Fruit fly (Drosophila melanogaster) whole organism, embryonic: ENCODE measurements around the gene Chro.

Experiments used
- ATbp ChIP-seq: fragments of 200-800 bp; sonication (Bioruptor generic); optimal IDR thresholded peaks from 2 replicates; lab custom pipeline; 2017; ENCODE audit warnings: missing biosample characterization, mild to moderate bottlenecking, missing genetic modification characterization, missing genetic modification reagents
- CG11093 ChIP-seq: fragments of 200-800 bp; sonication (Bioruptor generic); IDR thresholded peaks from 3 replicates; pipeline ENCODE4 v1.3.6; 2022; ENCODE audit warnings: missing biosample characterization, missing genetic modification characterization
- CG11723 ChIP-seq: fragments of 200-800 bp; sonication (Bioruptor generic); optimal IDR thresholded peaks from 2 replicates; lab custom pipeline; 2017; ENCODE audit warnings: missing biosample characterization, mild to moderate bottlenecking, missing genetic modification characterization
- CG1529 ChIP-seq: fragments of 200-800 bp; sonication (Bioruptor generic); optimal IDR thresholded peaks from 3 replicates; lab custom pipeline; 2018; ENCODE audit warnings: missing biosample characterization, missing genetic modification characterization
- CG5180 ChIP-seq: fragments of 200-800 bp; sonication (Bioruptor generic); optimal IDR thresholded peaks from 3 replicates; lab custom pipeline; 2017; ENCODE audit warnings: missing biosample characterization, missing genetic modification characterization, mild to moderate bottlenecking, moderate library complexity, missing genetic modification reagents
- CG8478 ChIP-seq: fragments of >200 bp; optimal IDR thresholded peaks from 2 replicates; lab custom pipeline; 2018
- CG9876 ChIP-seq: fragments of 200-800 bp; sonication (Bioruptor generic); optimal IDR thresholded peaks from 2 replicates; lab custom pipeline; 2016; ENCODE audit warnings: missing biosample characterization, missing genetic modification characterization
- Mrtf ChIP-seq: fragments of 200-800 bp; sonication (Bioruptor generic); IDR thresholded peaks from 3 replicates; pipeline ENCODE4 v1.3.6; 2022; ENCODE audit warnings: missing biosample characterization, missing genetic modification characterization
- chif ChIP-seq, 2 experiments: fragments of 200-800 bp; sonication (Bioruptor generic); optimal IDR thresholded peaks; 3 replicates each; lab custom pipeline; 2016; ENCODE audit warnings: missing biosample characterization in 2 of 2, missing genetic modification characterization in 2 of 2
- eyg ChIP-seq: fragments of 200-800 bp; sonication (Bioruptor generic); optimal IDR thresholded peaks from 3 replicates; lab custom pipeline; 2016; ENCODE audit warnings: missing biosample characterization, missing genetic modification characterization
- schlank ChIP-seq: fragments of 200-800 bp; sonication (Bioruptor generic); optimal IDR thresholded peaks from 2 replicates; lab custom pipeline; 2018; ENCODE audit warnings: missing biosample characterization, mild to moderate bottlenecking, missing genetic modification characterization
- sob ChIP-seq: fragments of 200-800 bp; sonication (Bioruptor generic); IDR thresholded peaks from 2 replicates; pipeline ENCODE4 v1.3.6; 2022; ENCODE audit warnings: missing biosample characterization, missing genetic modification characterization
- unpg ChIP-seq: fragments of 200-800 bp; sonication (Bioruptor generic); optimal IDR thresholded peaks from 3 replicates; lab custom pipeline; 2018; ENCODE audit warnings: missing biosample characterization, mild to moderate bottlenecking, missing genetic modification characterization, moderate library complexity

dm6 chr3L:22839726-22840228 is 39.0 kb downstream of the Chro start:
- TF ChIP-seq chif (GFP tag; optimal IDR thresholded peaks at IDR 0.05; lab: Kevin White, UChicago) = no peak
- TF ChIP-seq ATbp (GFP tag; lab: Kevin White, UChicago) = no peak
- no peak for TF ChIP-seq eyg (GFP tag; lab: Kevin White, UChicago)
- TF ChIP-seq sob = no peak
- TF ChIP-seq schlank (tag; lab: Kevin White, UChicago) = no peak
- no peak for TF ChIP-seq CG8478
- no peak for TF ChIP-seq CG11723 (GFP tag; lab: Kevin White, UChicago)
- TF ChIP-seq CG1529 (GFP tag; lab: Kevin White, UChicago) = no peak
- TF ChIP-seq Mrtf (GFP tag; lab: Robert Waterston, UW) = no peak
- no peak for TF ChIP-seq unpg (GFP tag; lab: Kevin White, UChicago)
- no peak for TF ChIP-seq CG9876
- TF ChIP-seq CG11093 (GFP tag; lab: Robert Waterston, UW) = no peak
- TF ChIP-seq CG5180 (GFP tag; lab: Kevin White, UChicago) = no peak
